Fruit fly (Drosophila melanogaster): ENCODE measurements around the gene CG16863.
A peak's percentile ranks its signal among the peaks of the same experiment; 100 is the strongest.

Gene CG16863

dm6 chr2L:13835002-13835910, 44.5 kb downstream of the CG16863 start, which contains the start of the genes mRpS23 and CenG1A (continued):
- TF ChIP-seq twi (tag; optimal IDR thresholded peaks at IDR 0.05) (peak; percentile 98), CG8944 (GFP tag; optimal IDR thresholded peaks at IDR 0.05) (peak; percentile 100), CG17568 (GFP tag; optimal IDR thresholded peaks at IDR 0.05) (peak; percentile 100), CG30020 (tag; optimal IDR thresholded peaks at IDR 0.05) (peak; percentile 92), dmrt99B (tag; optimal IDR thresholded peaks at IDR 0.05) (peak; percentile 100), CG18262 (tag; optimal IDR thresholded peaks at IDR 0.05) (peak; percentile 100), ranshi (GFP tag; IDR thresholded peaks at IDR 0.05) (peak; percentile 100), p53 (GFP tag; optimal IDR thresholded peaks at IDR 0.05) (peak; percentile 99), Drgx (GFP tag; IDR thresholded peaks at IDR 0.05) (peak; percentile 100), CG13894 (tag; optimal IDR thresholded peaks at IDR 0.05) (peak; percentile 99), wdn (GFP tag; IDR thresholded peaks at IDR 0.05) (peak; percentile 100), Dek (tag; optimal IDR thresholded peaks at IDR 0.05) (peak; percentile 100), CG12659 (GFP tag; optimal IDR thresholded peaks at IDR 0.05) (peak; percentile 100), CG2120 (GFP tag; optimal IDR thresholded peaks at IDR 0.05) (peak; percentile 100), gfzf (GFP tag; optimal IDR thresholded peaks at IDR 0.05) (peak; percentile 84), Gsc (GFP tag; IDR thresholded peaks at IDR 0.05) (peak; percentile 99), Aef1 (GFP tag; IDR thresholded peaks at IDR 0.05) (peak; percentile 100), nmo (GFP tag; optimal IDR thresholded peaks at IDR 0.05) (peak; percentile 100), CG10543 (GFP tag; optimal IDR thresholded peaks at IDR 0.05) (peak; percentile 99), CG12299 (tag; optimal IDR thresholded peaks at IDR 0.05) (peak; percentile 100), CG15479 (GFP tag; optimal IDR thresholded peaks at IDR 0.05) (peak; percentile 80), Ets97D (GFP tag; optimal IDR thresholded peaks at IDR 0.05) (peak; percentile 97), tx (GFP tag; optimal IDR thresholded peaks at IDR 0.05) (peak; percentile 99), Vsx1 (GFP tag; optimal IDR thresholded peaks at IDR 0.05) (peak; percentile 99), CG3163 (GFP tag; optimal IDR thresholded peaks at IDR 0.05) (peak; percentile 96), Rfx (GFP tag; IDR thresholded peaks at IDR 0.05) (peak; percentile 100), Jarid2 (GFP tag; optimal IDR thresholded peaks at IDR 0.05) (peak; percentile 97), usp (GFP tag; optimal IDR thresholded peaks at IDR 0.05) (no peak), CG6854 (GFP tag; optimal IDR thresholded peaks at IDR 0.05) (peak; percentile 100), gro (GFP tag; optimal IDR thresholded peaks at IDR 0.05) (peak; percentile 100), tup (GFP tag; optimal IDR thresholded peaks at IDR 0.05) (peak; percentile 99), CG6254 (GFP tag; optimal IDR thresholded peaks at IDR 0.05) (peak; percentile 98), CG14965 (GFP tag; optimal IDR thresholded peaks at IDR 0.05; ENCODE audit: borderline replicate concordance) (peak; percentile 93), odd (GFP tag; optimal IDR thresholded peaks at IDR 0.05) (peak; percentile 100)

- TF ChIP-seq CG6854 (GFP tag; optimal IDR thresholded peaks at IDR 0.05) (no peak), Dbx (GFP tag; IDR thresholded peaks at IDR 0.05) (0 out of 3 replicates have a peak, but pooled peaks have one; percentile 9), CG13775 (GFP tag; optimal IDR thresholded peaks at IDR 0.05) (peak; percentile 60), Awh (GFP tag; IDR thresholded peaks at IDR 0.05) (0 out of 2 replicates have a peak, but pooled peaks have one; percentile 22), CTCF (GFP tag; optimal IDR thresholded peaks at IDR 0.05) (no peak), crol (GFP tag; IDR thresholded peaks at IDR 0.05) (0 out of 2 replicates have a peak, but pooled peaks have one; percentile 9), Med (GFP tag) (peak; percentile 64), Dref (GFP tag; IDR thresholded peaks at IDR 0.05) (no peak), Optix (GFP tag; IDR thresholded peaks at IDR 0.05) (no peak), Drgx (GFP tag; IDR thresholded peaks at IDR 0.05) (0 out of 2 replicates have a peak, but pooled peaks have one; percentile 6), Rfx (GFP tag; IDR thresholded peaks at IDR 0.05) (0 out of 2 replicates have a peak, but pooled peaks have one; percentile 7), nau (GFP tag; optimal IDR thresholded peaks at IDR 0.05) (no peak), Doc2 (GFP tag; IDR thresholded peaks at IDR 0.05) (0 out of 2 replicates have a peak, but pooled peaks have one; percentile 13), Chrac-16 (GFP tag; optimal IDR thresholded peaks at IDR 0.05) (no peak), ci (GFP tag; IDR thresholded peaks at IDR 0.05) (0 out of 3 replicates have a peak, but pooled peaks have one; percentile 36), sr (GFP tag; IDR thresholded peaks at IDR 0.05) (peak; percentile 71; the same call in 2 of the 3 replicates), mld (GFP tag; IDR thresholded peaks at IDR 0.05; ENCODE audit: partially characterized antibody) (peak; percentile 50; the same call in 1 of the 3 replicates), CG11456 (GFP tag; IDR thresholded peaks at IDR 0.05) (peak; percentile 61; the same call in 1 of the 3 replicates)
Observed at dm6 chr2L:13835959-13836358, 45.2 kb downstream of the CG16863 start.

Measured in whole organism, embryonic.